Worm (Caenorhabditis elegans) whole organism, L4 larva: ENCODE measurements around the gene arx-6.

Experiments used
- dmd-8 ChIP-seq: fragments of 200-800 bp; sonication (Bioruptor generic); IDR thresholded peaks from 2 replicates; pipeline ENCODE4 v1.3.6; 2022; ENCODE audit warnings: missing genetic modification characterization, missing compliant biosample characterization
- lin-15B ChIP-seq: fragments of 150-350 bp; sonication (generic microtip); optimal IDR thresholded peaks from 3 replicates; lab custom pipeline; 2014; ENCODE audit warnings: missing biosample characterization, missing genetic modification characterization
- mes-2 ChIP-seq: sonication (generic microtip); optimal IDR thresholded peaks from 2 replicates; lab custom pipeline; 2016; ENCODE audit warnings: missing genotype, mild to moderate bottlenecking, missing genetic modification characterization, missing compliant biosample characterization; ENCODE audit not compliant: poor library complexity, severe bottlenecking
- pha-4 ChIP-seq, 2 experiments: fragments of 150-350 bp in 1 of 2; fragments of 200-800 bp in 1 of 2; sonication (Bioruptor generic) in 1 of 2; IDR thresholded peaks in 1 of 2; optimal IDR thresholded peaks in 1 of 2; 2 replicates each; pipeline versions ENCODE4 v1.3.6 to Lab custom; 2014 to 2022; ENCODE audit warnings: missing genetic modification characterization in 2 of 2, missing genetic modification reagents in 2 of 2, missing biosample characterization in 1 of 2, missing compliant biosample characterization in 1 of 2
- snpc-4 ChIP-seq: fragments of 150-350 bp; optimal IDR thresholded peaks from 2 replicates; lab custom pipeline; 2014; ENCODE audit warnings: missing biosample characterization, missing genetic modification characterization

ce11 chrIII:4918906-4919305, 40.4 kb downstream of the arx-6 start:
- no peak for TF ChIP-seq pha-4 (GFP tag; IDR thresholded peaks at IDR 0.05; lab: Robert Waterston, UW)
- no peak for TF ChIP-seq pha-4 (tag; optimal IDR thresholded peaks at IDR 0.05; lab: Kevin White, UChicago)
- TF ChIP-seq lin-15B (tag; lab: Kevin White, UChicago): no peak
- TF ChIP-seq mes-2 (tag; lab: Kevin White, UChicago): no peak
- no peak for TF ChIP-seq snpc-4
- TF ChIP-seq dmd-8 (GFP tag; lab: Robert Waterston, UW): no peak
